Worm (Caenorhabditis elegans): ENCODE measurements around the gene Y62H9A.11.
A peak's percentile ranks its signal among the peaks of the same experiment; 100 is the strongest.

Y62H9A.11 gene

DNA sequence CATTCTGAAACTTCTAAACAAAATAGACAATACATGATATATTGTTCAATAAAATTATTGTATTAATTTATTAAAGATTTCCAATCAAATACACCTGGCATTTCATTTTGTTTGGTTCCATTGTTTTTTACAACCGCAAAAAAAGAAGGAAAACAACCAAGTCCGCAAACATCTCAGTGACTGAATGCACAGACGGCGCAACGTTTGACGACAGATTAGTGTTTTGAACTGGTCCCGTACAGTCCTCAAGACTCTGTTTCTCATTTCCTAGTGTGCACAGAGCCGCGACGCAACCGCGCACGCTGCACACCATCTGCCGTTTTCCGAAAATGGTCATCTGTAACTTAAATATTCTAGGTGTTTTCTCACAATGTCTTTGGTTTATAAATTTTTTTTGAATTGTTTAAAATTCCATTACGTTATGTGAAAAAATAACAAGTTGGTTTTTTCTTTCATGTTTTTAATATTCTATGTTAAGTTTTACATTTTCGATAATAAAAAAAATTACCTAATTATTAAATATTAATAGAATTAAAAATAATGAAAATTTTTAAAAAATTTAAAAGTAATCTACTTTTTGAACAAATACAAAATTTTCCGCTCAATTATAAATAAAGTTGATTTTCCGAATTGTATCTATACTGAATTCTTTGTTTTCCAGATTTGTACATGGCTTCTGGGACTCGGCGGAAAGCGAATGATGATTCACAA lies 41.2 kb upstream of the Y62H9A.11 start, which contains the start of gene lsd-1 (continued):
- TF ChIP-seq alr-1 (tag; optimal IDR thresholded peaks at IDR 0.05; ENCODE audit: borderline replicate concordance) (no peak), F16B12.6 (tag; optimal IDR thresholded peaks at IDR 0.05) (peak; percentile 92), grh-1 (GFP tag; IDR thresholded peaks at IDR 0.05) (no peak), nhr-12 (tag; optimal IDR thresholded peaks at IDR 0.05) (no peak), swsn-7 (tag; optimal IDR thresholded peaks at IDR 0.05) (peak; percentile 28)

ce11 chrX:11946788-11947463 lies 39.8 kb upstream of the Y62H9A.11 start, which contains the start of gene nfya-1:
nfya-1 (minus strand) TSS chrX:11946838.
- TF ChIP-seq fkh-4 (tag; optimal IDR thresholded peaks at IDR 0.05; ENCODE audit: borderline replicate concordance) (no peak), lin-39 (tag; optimal IDR thresholded peaks at IDR 0.05) (no peak), alr-1 (tag; optimal IDR thresholded peaks at IDR 0.05; ENCODE audit: borderline replicate concordance) (no peak), ama-1 (optimal IDR thresholded peaks at IDR 0.05) (no peak), C16A3.4 (tag; optimal IDR thresholded peaks at IDR 0.05) (peak; percentile 47), nhr-28 (tag; optimal IDR thresholded peaks at IDR 0.05) (no peak), nhr-71 (tag; optimal IDR thresholded peaks at IDR 0.05) (peak; percentile 45), pag-3 (tag; optimal IDR thresholded peaks at IDR 0.05; ENCODE audit: borderline replicate concordance, insufficient read depth) (no peak), blmp-1 (tag; optimal IDR thresholded peaks at IDR 0.05) (peak; percentile 73), unc-86 (tag; optimal IDR thresholded peaks at IDR 0.05) (peak; percentile 33), nhr-11 (tag; optimal IDR thresholded peaks at IDR 0.05) (no peak), Y116A8C.19 (tag; optimal IDR thresholded peaks at IDR 0.05; ENCODE audit: borderline replicate concordance) (no peak), grh-1 (GFP tag; IDR thresholded peaks at IDR 0.05) (no peak), aha-1 (tag; optimal IDR thresholded peaks at IDR 0.05) (no peak), swsn-7 (tag; optimal IDR thresholded peaks at IDR 0.05) (peak; percentile 43), egl-27 (tag; optimal IDR thresholded peaks at IDR 0.05) (no peak), jun-1 (tag; optimal IDR thresholded peaks at IDR 0.05) (no peak), ceh-82 (tag; optimal IDR thresholded peaks at IDR 0.05) (peak in 2 of 3 experiments; percentile 23 to 79), nhr-237 (tag; optimal IDR thresholded peaks at IDR 0.05) (no peak), rnt-1 (tag; optimal IDR thresholded peaks at IDR 0.05) (peak; percentile 64), C04F5.9 (tag; optimal IDR thresholded peaks at IDR 0.05) (no peak), snpc-4 (tag; optimal IDR thresholded peaks at IDR 0.05) (no peak), nhr-12 (tag; optimal IDR thresholded peaks at IDR 0.05) (no peak), unc-62 (GFP tag; optimal IDR thresholded peaks at IDR 0.05) (no peak), efl-3 (GFP tag; optimal IDR thresholded peaks at IDR 0.05) (no peak), fos-1 (tag; optimal IDR thresholded peaks at IDR 0.05) (no peak), pax-3 (tag; optimal IDR thresholded peaks at IDR 0.05) (no peak), zag-1 (tag; optimal IDR thresholded peaks at IDR 0.05) (no peak), nhr-76 (tag; optimal IDR thresholded peaks at IDR 0.05) (no peak), ceh-8 (GFP tag; optimal IDR thresholded peaks at IDR 0.05) (peak; percentile 5), isw-1 (GFP tag; IDR thresholded peaks at IDR 0.05) (no peak), hpl-2 (GFP tag; optimal IDR thresholded peaks at IDR 0.05) (no peak), zip-4 (GFP tag; optimal IDR thresholded peaks at IDR 0.05) (no peak), dpl-1 (GFP tag; optimal IDR thresholded peaks at IDR 0.05) (peak in 2 of 3 experiments; percentile 9 to 31), fkh-8 (tag; optimal IDR thresholded peaks at IDR 0.05) (no peak), ets-5 (GFP tag; IDR thresholded peaks at IDR 0.05) (no peak), mab-9 (GFP tag; IDR thresholded peaks at IDR 0.05) (no peak), nhr-77 (tag; optimal IDR thresholded peaks at IDR 0.05) (peak; percentile 2), xbp-1 (tag; optimal IDR thresholded peaks at IDR 0.05) (peak; percentile 32), unc-130 (tag; optimal IDR thresholded peaks at IDR 0.05) (peak; percentile 63), irx-1 (tag; optimal IDR thresholded peaks at IDR 0.05) (no peak), mep-1 (tag; optimal IDR thresholded peaks at IDR 0.05) (peak; percentile 84), lin-15B (tag; optimal IDR thresholded peaks at IDR 0.05) (no peak), lsy-2 (tag; optimal IDR thresholded peaks at IDR 0.05) (peak; percentile 33 to 68), nhr-19 (GFP tag; conservative IDR thresholded peaks at IDR 0.05) (peak; percentile 25; the same call in 1 of the 2 replicates), nhr-85 (tag) (no peak), sox-4 (tag; optimal IDR thresholded peaks at IDR 0.05) (no peak), pqm-1 (tag; optimal IDR thresholded peaks at IDR 0.05) (no peak)

All from whole organism, L1 larva.